Worm (Caenorhabditis elegans) whole organism, L4 larva: ENCODE data around the gene T28B11.1.

Experiments used
- D1046.2 ChIP-seq: fragments of 200-800 bp; sonication (Bioruptor generic); IDR thresholded peaks from 2 replicates; pipeline ENCODE4 v1.3.6; 2022; ENCODE audit warnings: missing genetic modification characterization, missing compliant biosample characterization
- F10B5.3 ChIP-seq: sonication (generic microtip); optimal IDR thresholded peaks from 2 replicates; lab custom pipeline; 2016; ENCODE audit warnings: mild to moderate bottlenecking, missing genetic modification characterization, missing compliant biosample characterization
- F37D6.2 ChIP-seq: sonication (generic microtip); optimal IDR thresholded peaks from 2 replicates; lab custom pipeline; 2016; ENCODE audit warnings: mild to moderate bottlenecking, missing genetic modification characterization, missing compliant biosample characterization
- F44E2.7 ChIP-seq: fragments of 200-800 bp; sonication (Bioruptor generic); IDR thresholded peaks from 2 replicates; pipeline ENCODE4 v2.1.2; 2022; ENCODE audit warnings: missing genetic modification characterization, missing compliant biosample characterization
- F49E8.2 ChIP-seq: sonication (generic microtip); optimal IDR thresholded peaks from 2 replicates; lab custom pipeline; 2016; ENCODE audit warnings: missing compliant biosample characterization, mild to moderate bottlenecking, missing genetic modification characterization, borderline replicate concordance
- T26A8.4 ChIP-seq: fragments of 200-800 bp; sonication (Bioruptor generic); IDR thresholded peaks from 2 replicates; pipeline ENCODE4 v1.3.6; 2022; ENCODE audit warnings: missing genetic modification characterization, missing compliant biosample characterization
- Y48G9A.11 ChIP-seq: fragments of 200-800 bp; sonication (Bioruptor generic); IDR thresholded peaks from 2 replicates; pipeline ENCODE4 v1.3.6; 2022; ENCODE audit warnings: missing genetic modification reagents, missing genetic modification characterization, missing compliant biosample characterization
- ZK337.2 ChIP-seq: fragments of 200-800 bp; sonication (Bioruptor generic); IDR thresholded peaks from 2 replicates; pipeline ENCODE4 v1.3.6; 2022; ENCODE audit warnings: missing genetic modification reagents, missing genetic modification characterization, missing compliant biosample characterization
- ZK546.5 ChIP-seq, 2 experiments: sonication (generic microtip); optimal IDR thresholded peaks; 2 replicates each; lab custom pipeline; 2017; ENCODE audit warnings: missing biosample characterization in 2 of 2, missing genetic modification characterization in 2 of 2
- aha-1 ChIP-seq: fragments of 150-350 bp; peaks from one replicate; lab custom pipeline; 2014; ENCODE audit warnings: missing biosample characterization, missing genetic modification characterization
- aly-2 ChIP-seq: sonication (generic microtip); optimal IDR thresholded peaks from 2 replicates; lab custom pipeline; 2018; ENCODE audit warnings: missing biosample characterization, missing genetic modification characterization
- ama-1 ChIP-seq: fragments of 150-350 bp; optimal IDR thresholded peaks from 2 replicates; lab custom pipeline; 2014; ENCODE audit warnings: inconsistent platforms, mixed read lengths
- attf-4 ChIP-seq: sonication (generic microtip); optimal IDR thresholded peaks from 3 replicates; lab custom pipeline; 2017; ENCODE audit warnings: missing biosample characterization, missing genetic modification characterization
- ceh-20 ChIP-seq: fragments of 200-800 bp; sonication (Bioruptor generic); IDR thresholded peaks from 2 replicates; pipeline ENCODE4 v1.3.6; 2022; ENCODE audit warnings: missing genetic modification reagents, missing genetic modification characterization, missing compliant biosample characterization
- ceh-32 ChIP-seq: sonication (generic microtip); optimal IDR thresholded peaks from 2 replicates; lab custom pipeline; 2016; ENCODE audit warnings: mild to moderate bottlenecking, missing genetic modification characterization, missing compliant biosample characterization; ENCODE audit not compliant: poor library complexity
- ceh-44 ChIP-seq: fragments of 200-800 bp; sonication (Bioruptor generic); IDR thresholded peaks from 2 replicates; pipeline ENCODE4 v1.3.6; 2022; ENCODE audit warnings: missing genetic modification reagents, missing genetic modification characterization, missing compliant biosample characterization
- ceh-62 ChIP-seq: sonication (generic microtip); optimal IDR thresholded peaks from 2 replicates; lab custom pipeline; 2017; ENCODE audit warnings: missing biosample characterization, missing genetic modification characterization
- ces-1 ChIP-seq: fragments of 150-350 bp; sonication (generic microtip); optimal IDR thresholded peaks from 4 replicates; lab custom pipeline; 2014; ENCODE audit warnings: missing biosample characterization, missing genetic modification reagents, missing genetic modification characterization
- cey-2 ChIP-seq: sonication (generic microtip); optimal IDR thresholded peaks from 3 replicates; lab custom pipeline; 2017; ENCODE audit warnings: missing genetic modification characterization, mild to moderate bottlenecking, missing compliant biosample characterization, antibody characterized with exemption, borderline replicate concordance; ENCODE audit not compliant: insufficient read depth
- daf-12 ChIP-seq: fragments of 150-350 bp; optimal IDR thresholded peaks from 2 replicates; lab custom pipeline; 2014; ENCODE audit warnings: missing biosample characterization, missing genetic modification reagents, missing genetic modification characterization
- daf-16 ChIP-seq, 3 experiments: sonication (generic microtip); optimal IDR thresholded peaks; 2 replicates each; lab custom pipeline; 2016 to 2017; ENCODE audit warnings: missing genetic modification characterization in 3 of 3, missing genetic modification reagents in 3 of 3, mild to moderate bottlenecking in 2 of 3, missing compliant biosample characterization in 2 of 3, missing biosample characterization in 1 of 3, moderate library complexity in 1 of 3
- dmd-6 ChIP-seq: fragments of 200-800 bp; sonication (Bioruptor generic); IDR thresholded peaks from 2 replicates; pipeline ENCODE4 v1.3.6; 2022; ENCODE audit warnings: missing genetic modification reagents, missing genetic modification characterization, missing compliant biosample characterization
- dmd-8 ChIP-seq: fragments of 200-800 bp; sonication (Bioruptor generic); IDR thresholded peaks from 2 replicates; pipeline ENCODE4 v1.3.6; 2022; ENCODE audit warnings: missing genetic modification characterization, missing compliant biosample characterization
- dmd-9 ChIP-seq: fragments of 200-800 bp; sonication (Bioruptor generic); IDR thresholded peaks from 2 replicates; pipeline ENCODE4 v1.3.6; 2022; ENCODE audit warnings: missing genetic modification reagents, missing genetic modification characterization, missing compliant biosample characterization
- dve-1 ChIP-seq: sonication (generic microtip); optimal IDR thresholded peaks from 2 replicates; lab custom pipeline; 2017; ENCODE audit warnings: antibody characterized with exemption, mild to moderate bottlenecking, missing genetic modification characterization, missing compliant biosample characterization; ENCODE audit not compliant: insufficient read depth
- fos-1 ChIP-seq: fragments of 150-350 bp; optimal IDR thresholded peaks from 2 replicates; lab custom pipeline; 2014; ENCODE audit warnings: missing biosample characterization, missing genetic modification characterization
- hlh-11 ChIP-seq: fragments of 200-800 bp; sonication (Bioruptor generic); optimal IDR thresholded peaks from 2 replicates; lab custom pipeline; 2018; ENCODE audit warnings: mild to moderate bottlenecking, missing genetic modification characterization, missing compliant biosample characterization
- hlh-30 ChIP-seq: sonication (generic microtip); optimal IDR thresholded peaks from 2 replicates; lab custom pipeline; 2017; ENCODE audit warnings: antibody characterized with exemption, mild to moderate bottlenecking, missing genetic modification characterization, missing compliant biosample characterization; ENCODE audit not compliant: insufficient read depth
- lin-13 ChIP-seq: fragments of 150-350 bp; optimal IDR thresholded peaks from 2 replicates; lab custom pipeline; 2014; ENCODE audit warnings: missing biosample characterization, missing genetic modification reagents, missing genetic modification characterization
- lin-39 ChIP-seq: fragments of 150-350 bp; optimal IDR thresholded peaks from 2 replicates; lab custom pipeline; 2014; ENCODE audit warnings: missing biosample characterization, missing genetic modification reagents, missing genetic modification characterization
- mdl-1 ChIP-seq, 2 experiments: fragments of 150-350 bp in 1 of 2; sonication (generic microtip) in 1 of 2; optimal IDR thresholded peaks; 2 replicates each; lab custom pipeline; 2014 to 2017; ENCODE audit warnings: missing biosample characterization in 2 of 2, missing genetic modification characterization in 2 of 2
- mep-1 ChIP-seq: fragments of 150-350 bp; sonication (generic microtip); optimal IDR thresholded peaks from 3 replicates; lab custom pipeline; 2014; ENCODE audit warnings: missing biosample characterization, missing genetic modification characterization
- mes-2 ChIP-seq: sonication (generic microtip); optimal IDR thresholded peaks from 2 replicates; lab custom pipeline; 2016; ENCODE audit warnings: missing genotype, mild to moderate bottlenecking, missing genetic modification characterization, missing compliant biosample characterization; ENCODE audit not compliant: poor library complexity, severe bottlenecking
- nhr-11 ChIP-seq: fragments of 150-350 bp; optimal IDR thresholded peaks from 2 replicates; lab custom pipeline; 2014; ENCODE audit warnings: missing biosample characterization, missing genetic modification characterization
- nhr-28 ChIP-seq: fragments of 150-350 bp; optimal IDR thresholded peaks from 2 replicates; lab custom pipeline; 2014; ENCODE audit warnings: missing biosample characterization, missing genetic modification characterization
- nhr-42 ChIP-seq: fragments of 200-800 bp; sonication (Bioruptor generic); IDR thresholded peaks from 2 replicates; pipeline ENCODE4 v1.3.6; 2022; ENCODE audit warnings: missing genetic modification characterization, missing compliant biosample characterization
- nhr-76 ChIP-seq: fragments of 150-350 bp; optimal IDR thresholded peaks from 2 replicates; lab custom pipeline; 2014; ENCODE audit warnings: missing biosample characterization, missing genetic modification characterization
- pha-4 ChIP-seq, 2 experiments: fragments of 150-350 bp in 1 of 2; fragments of 200-800 bp in 1 of 2; sonication (Bioruptor generic) in 1 of 2; IDR thresholded peaks in 1 of 2; optimal IDR thresholded peaks in 1 of 2; 2 replicates each; pipeline versions ENCODE4 v1.3.6 to Lab custom; 2014 to 2022; ENCODE audit warnings: missing genetic modification characterization in 2 of 2, missing genetic modification reagents in 2 of 2, missing biosample characterization in 1 of 2, missing compliant biosample characterization in 1 of 2
- php-3 ChIP-seq: fragments of 200-800 bp; sonication (Bioruptor generic); IDR thresholded peaks from 2 replicates; pipeline ENCODE4 v1.3.6; 2022; ENCODE audit warnings: missing genetic modification reagents, missing genetic modification characterization, missing compliant biosample characterization
- rbr-2 ChIP-seq: sonication (generic microtip); optimal IDR thresholded peaks from 2 replicates; lab custom pipeline; 2016; ENCODE audit warnings: missing genotype, missing genetic modification characterization, missing compliant biosample characterization
- saeg-2 ChIP-seq: fragments of 200-800 bp; sonication (Bioruptor generic); IDR thresholded peaks from 2 replicates; pipeline ENCODE4 v1.3.6; 2022; ENCODE audit warnings: missing genetic modification reagents, missing genetic modification characterization, missing compliant biosample characterization
- sdz-12 ChIP-seq: fragments of 200-800 bp; sonication (Bioruptor generic); optimal IDR thresholded peaks from 2 replicates; lab custom pipeline; 2018; ENCODE audit warnings: mild to moderate bottlenecking, missing genetic modification characterization, missing compliant biosample characterization
- snpc-4 ChIP-seq: fragments of 150-350 bp; optimal IDR thresholded peaks from 2 replicates; lab custom pipeline; 2014; ENCODE audit warnings: missing biosample characterization, missing genetic modification characterization
- spr-1 ChIP-seq: sonication (generic microtip); optimal IDR thresholded peaks from 2 replicates; lab custom pipeline; 2016; ENCODE audit warnings: mild to moderate bottlenecking, missing genetic modification characterization, missing compliant biosample characterization
- tag-97 ChIP-seq: fragments of 200-800 bp; sonication (Bioruptor generic); IDR thresholded peaks from 2 replicates; pipeline ENCODE4 v1.3.6; 2022; ENCODE audit warnings: missing genetic modification characterization, missing compliant biosample characterization
- unc-39 ChIP-seq: sonication (generic microtip); optimal IDR thresholded peaks from 2 replicates; lab custom pipeline; 2017; ENCODE audit warnings: missing biosample characterization, missing genetic modification characterization
- unc-62 ChIP-seq, 3 experiments: fragments of 150-350 bp in 1 of 3; sonication (generic microtip); optimal IDR thresholded peaks in 2 of 3; peaks in 1 of 3; 1 replicate in 1 of 3; 2 replicates in 2 of 3; lab custom pipeline; 2014 to 2017; ENCODE audit warnings: missing biosample characterization in 3 of 3, missing genetic modification characterization in 3 of 3, missing genetic modification reagents in 3 of 3, missing genotype in 1 of 3
- zfp-2 ChIP-seq: sonication (generic microtip); optimal IDR thresholded peaks from 2 replicates; lab custom pipeline; 2016; ENCODE audit warnings: mild to moderate bottlenecking, missing genetic modification characterization, missing compliant biosample characterization
- zip-11 ChIP-seq: fragments of 200-800 bp; sonication (Bioruptor generic); IDR thresholded peaks from 2 replicates; pipeline ENCODE4 v1.3.6; 2022; ENCODE audit warnings: missing genetic modification characterization, missing compliant biosample characterization

The T28B11.1 gene

ce11 chrV:10729456-10729904 is 2.7 kb downstream of the T28B11.1 start (continued):
- TF ChIP-seq pha-4 (GFP tag; IDR thresholded peaks at IDR 0.05; lab: Robert Waterston, UW) (0 out of 2 replicates have a peak, but pooled peaks have one; percentile 11), pha-4 (tag; optimal IDR thresholded peaks at IDR 0.05; lab: Kevin White, UChicago) (no peak), Y48G9A.11 (GFP tag; lab: Robert Waterston, UW) (no peak), dmd-8 (GFP tag; lab: Robert Waterston, UW) (no peak), dve-1 (peak; percentile 43), zfp-2 (no peak), mep-1 (peak; percentile 42), lin-39 (tag; lab: Kevin White, UChicago) (no peak), php-3 (GFP tag; lab: Robert Waterston, UW) (0 out of 2 replicates have a peak, but pooled peaks have one; percentile 6), lin-13 (GFP tag; lab: Kevin White, UChicago) (peak; percentile 27), rbr-2 (tag; lab: Kevin White, UChicago) (no peak), snpc-4 (tag; lab: Kevin White, UChicago) (no peak), nhr-76 (tag; lab: Kevin White, UChicago) (no peak), dmd-9 (GFP tag; lab: Robert Waterston, UW) (no peak), ceh-32 (no peak), F49E8.2 (tag; lab: Kevin White, UChicago) (no peak), aha-1 (tag; lab: Kevin White, UChicago) (no peak), tag-97 (GFP tag; lab: Robert Waterston, UW) (no peak), F44E2.7 (no peak), mdl-1 (tag; optimal IDR thresholded peaks at IDR 0.05; lab: Kevin White, UChicago) (peak; percentile 59 to 75), ZK337.2 (no peak), aly-2 (tag; lab: Kevin White, UChicago) (no peak), attf-4 (tag; lab: Kevin White, UChicago) (no peak), daf-12 (tag; lab: Kevin White, UChicago) (no peak), ama-1 (lab: Kevin White, UChicago) (no peak), T26A8.4 (GFP tag; lab: Robert Waterston, UW) (no peak), ces-1 (GFP tag; lab: Kevin White, UChicago) (no peak), saeg-2 (GFP tag; lab: Robert Waterston, UW) (0 out of 2 replicates have a peak, but pooled peaks have one; percentile 31), cey-2 (peak; percentile 46), nhr-42 (GFP tag; lab: Robert Waterston, UW) (no peak), F10B5.3 (tag; lab: Kevin White, UChicago) (no peak), hlh-30 (tag; lab: Kevin White, UChicago) (peak; percentile 76), nhr-11 (tag; lab: Kevin White, UChicago) (no peak), ZK546.5 (tag; optimal IDR thresholded peaks at IDR 0.05; lab: Kevin White, UChicago) (no peak), ceh-44 (GFP tag; lab: Robert Waterston, UW) (no peak), sdz-12 (GFP tag; lab: Kevin White, UChicago) (no peak), D1046.2 (GFP tag; lab: Robert Waterston, UW) (no peak), ceh-62 (tag; lab: Kevin White, UChicago) (no peak), dmd-6 (GFP tag; lab: Robert Waterston, UW) (peak; percentile 87)

- TF ChIP-seq hlh-30 (tag; lab: Kevin White, UChicago) (peak; percentile 6), zip-11 (GFP tag; lab: Robert Waterston, UW) (no peak), unc-39 (tag; lab: Kevin White, UChicago) (no peak), spr-1 (tag; lab: Kevin White, UChicago) (no peak), F37D6.2 (no peak), nhr-11 (tag; lab: Kevin White, UChicago) (peak; percentile 93), mes-2 (peak; percentile 18), hlh-11 (tag; lab: Kevin White, UChicago) (peak; percentile 67), ceh-20 (GFP tag; lab: Robert Waterston, UW) (peak; percentile 87), ZK337.2 (0 out of 2 replicates have a peak, but pooled peaks have one; percentile 29), fos-1 (tag; lab: Kevin White, UChicago) (no peak), unc-62 (GFP tag; optimal IDR thresholded peaks at IDR 0.05 in 1 of 2; lab: Kevin White, UChicago) (peak in 1 of 2 experiments; percentile 99), unc-62 (tag; optimal IDR thresholded peaks at IDR 0.05; lab: Kevin White, UChicago) (no peak), nhr-28 (tag; lab: Kevin White, UChicago) (peak; percentile 79), daf-16 (GFP tag; optimal IDR thresholded peaks at IDR 0.05; lab: Kevin White, UChicago) (peak in 1 of 2 experiments; percentile 89), daf-16 (tag; optimal IDR thresholded peaks at IDR 0.05; lab: Kevin White, UChicago) (no peak)
Measured at ce11 chrV:10727651-10728050, 4.6 kb downstream of the T28B11.1 start.
